2 fruit fly cellular contexts compared by ENCODE assay signal in the genomic region with DNA sequence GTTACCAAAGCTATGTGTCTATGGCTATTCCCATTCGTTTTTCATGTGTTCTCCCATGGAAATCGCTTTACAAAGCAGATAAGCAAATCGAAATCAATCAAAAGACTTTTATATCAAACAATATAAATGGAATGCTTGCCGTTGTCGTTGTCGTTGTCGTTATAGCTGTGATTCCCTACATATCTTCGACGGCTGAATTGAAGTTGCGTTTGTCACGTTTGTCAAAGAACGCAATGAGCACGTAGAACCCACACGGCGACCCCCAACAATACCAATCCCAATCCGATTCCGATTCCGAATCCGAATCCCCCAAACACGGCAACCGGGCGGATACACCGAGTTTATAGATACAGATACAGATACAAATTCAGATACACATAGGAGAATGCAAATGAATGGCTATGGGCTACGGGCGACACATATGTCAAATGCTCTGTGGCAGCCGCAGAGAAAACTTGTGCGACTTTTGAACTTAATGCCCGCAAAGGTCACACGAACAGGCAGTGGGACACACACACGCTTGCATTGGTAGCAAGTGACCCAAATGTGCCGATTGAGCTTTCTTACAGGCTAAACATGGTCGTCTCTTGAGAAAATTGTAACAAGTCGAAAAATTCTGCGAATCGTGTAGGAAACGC.
TF ChIP-seq lines count a peak whose summit lies in the region.

No protein-coding gene starts in this region.

- no peak for TF ChIP-seq CTCF in whole organism, embryonic (GFP tag; optimal IDR thresholded peaks at IDR 0.05; lab: Kevin White, UChicago)

TF ChIP-seq in whole organism, embryonic, 481 proteins besides CTCF, POLR2A, EP300 and RAD21:
- TF ChIP-seq CG3065 (GFP tag; optimal IDR thresholded peaks at IDR 0.05; lab: Kevin White, UChicago): no peak
- TF ChIP-seq al (GFP tag; IDR thresholded peaks at IDR 0.05; lab: Robert Waterston, UW): no peak
- 0 out of 4 replicates have a peak, but pooled peaks have one; percentile 51 for TF ChIP-seq chinmo (GFP tag; IDR thresholded peaks at IDR 0.05; lab: Robert Waterston, UW; ENCODE audit: partially characterized antibody)
- no peak for TF ChIP-seq unc-4 (GFP tag; IDR thresholded peaks at IDR 0.05; lab: Robert Waterston, UW; ENCODE audit: partially characterized antibody)
- no peak for TF ChIP-seq lab (GFP tag; optimal IDR thresholded peaks at IDR 0.05; lab: Kevin White, UChicago)
- TF ChIP-seq CG1529 (GFP tag; optimal IDR thresholded peaks at IDR 0.05; lab: Kevin White, UChicago): no peak
- peak in 1 of 2 experiments; percentile 85 for TF ChIP-seq Hr78 (GFP tag; optimal IDR thresholded peaks at IDR 0.05; lab: Kevin White, UChicago)
- TF ChIP-seq cg (GFP tag; optimal IDR thresholded peaks at IDR 0.05; lab: Kevin White, UChicago): peak; percentile 23
- TF ChIP-seq crc (GFP tag; optimal IDR thresholded peaks at IDR 0.05; lab: Kevin White, UChicago): no peak
- TF ChIP-seq Dll (GFP tag; IDR thresholded peaks at IDR 0.05; lab: Robert Waterston, UW; ENCODE audit: partially characterized antibody): 0 out of 4 replicates have a peak, but pooled peaks have one; percentile 16
- TF ChIP-seq CG42726 (GFP tag; IDR thresholded peaks at IDR 0.05; lab: Robert Waterston, UW; ENCODE audit: partially characterized antibody): no peak
- TF ChIP-seq CG13894 (tag; optimal IDR thresholded peaks at IDR 0.05; lab: Kevin White, UChicago): peak; percentile 93
- TF ChIP-seq Camta (GFP tag; optimal IDR thresholded peaks at IDR 0.05; lab: Kevin White, UChicago): no peak
- TF ChIP-seq CG2199 (GFP tag; IDR thresholded peaks at IDR 0.05; lab: Robert Waterston, UW): 0 out of 3 replicates have a peak, but pooled peaks have one; percentile 12
- no peak for TF ChIP-seq CG30431 (GFP tag; optimal IDR thresholded peaks at IDR 0.05; lab: Kevin White, UChicago)
- no peak for TF ChIP-seq bcd (GFP tag; optimal IDR thresholded peaks at IDR 0.05; lab: Kevin White, UChicago)
- TF ChIP-seq CG7987 (GFP tag; optimal IDR thresholded peaks at IDR 0.05; lab: Kevin White, UChicago): no peak
- no peak for TF ChIP-seq amos (GFP tag; IDR thresholded peaks at IDR 0.05; lab: Robert Waterston, UW; ENCODE audit: partially characterized antibody)

TF ChIP-seq in whole organism, wandering third instar larva, 38 proteins besides CTCF, POLR2A, EP300 and RAD21:
- no peak for TF ChIP-seq sv (GFP tag; optimal IDR thresholded peaks at IDR 0.05; lab: Kevin White, UChicago)
- no peak for TF ChIP-seq ey (GFP tag; optimal IDR thresholded peaks at IDR 0.05; lab: Kevin White, UChicago)
- TF ChIP-seq Hr83 (GFP tag; optimal IDR thresholded peaks at IDR 0.05; lab: Kevin White, UChicago; ENCODE audit: poor library complexity, severe bottlenecking): no peak
- TF ChIP-seq Dfd (GFP tag; optimal IDR thresholded peaks at IDR 0.05; lab: Kevin White, UChicago): no peak
- TF ChIP-seq Rel (GFP tag; optimal IDR thresholded peaks at IDR 0.05; lab: Kevin White, UChicago): no peak
- TF ChIP-seq Rel (tag; optimal IDR thresholded peaks at IDR 0.05; lab: Kevin White, UChicago): peak; percentile 0
TF ChIP-seq in whole organism, wandering third instar larva: peak in this region for 1.
